Fruit fly (Drosophila melanogaster) whole organism, prepupa: ENCODE results near the gene He.
A peak's percentile ranks its signal among the peaks of the same experiment; 100 is the strongest.

ENCODE experiments used
- Blimp-1 ChIP-seq: fragments of 200-800 bp; sonication (Bioruptor generic); optimal IDR thresholded peaks from 3 replicates; lab custom pipeline; 2017; ENCODE audit warnings: missing biosample characterization, missing genetic modification characterization, mild to moderate bottlenecking, moderate library complexity, missing genetic modification reagents
- CG10631 ChIP-seq: fragments of 200-800 bp; sonication (Bioruptor generic); optimal IDR thresholded peaks from 2 replicates; lab custom pipeline; 2016; ENCODE audit warnings: missing biosample characterization, missing genetic modification characterization
- CG10669 ChIP-seq: fragments of 200-800 bp; sonication (Bioruptor generic); optimal IDR thresholded peaks from 3 replicates; lab custom pipeline; 2018; ENCODE audit warnings: missing biosample characterization, mild to moderate bottlenecking, missing genetic modification characterization, moderate library complexity
- CG11294 ChIP-seq: fragments of 200-800 bp; sonication (Bioruptor generic); IDR thresholded peaks from 2 replicates; pipeline ENCODE4 v1.3.6; 2022; ENCODE audit warnings: missing biosample characterization, missing genetic modification characterization
- CG11762 ChIP-seq: fragments of 200-800 bp; sonication (Bioruptor generic); optimal IDR thresholded peaks from 3 replicates; lab custom pipeline; 2016; ENCODE audit warnings: missing biosample characterization, missing genetic modification characterization; ENCODE audit not compliant: insufficient read depth
- CG11902 ChIP-seq: fragments of 200-800 bp; sonication (Bioruptor generic); optimal IDR thresholded peaks from 3 replicates; lab custom pipeline; 2016; ENCODE audit warnings: missing biosample characterization, missing genetic modification characterization
- CG1621 ChIP-seq: fragments of 200-800 bp; sonication (Bioruptor generic); optimal IDR thresholded peaks from 3 replicates; lab custom pipeline; 2018; ENCODE audit warnings: missing biosample characterization, mild to moderate bottlenecking, missing genetic modification characterization
- CG31627 ChIP-seq: fragments of 200-800 bp; sonication (Bioruptor generic); optimal IDR thresholded peaks from 3 replicates; lab custom pipeline; 2016; ENCODE audit warnings: missing biosample characterization, missing genetic modification characterization
- CG32006 ChIP-seq: fragments of 200-800 bp; sonication (Bioruptor generic); optimal IDR thresholded peaks from 3 replicates; lab custom pipeline; 2017; ENCODE audit warnings: missing biosample characterization, mild to moderate bottlenecking, missing genetic modification characterization
- CG34406 ChIP-seq: fragments of 200-800 bp; sonication (Bioruptor generic); optimal IDR thresholded peaks from 3 replicates; lab custom pipeline; 2016; ENCODE audit warnings: missing biosample characterization, missing genetic modification characterization
- CG3919 ChIP-seq: fragments of 200-800 bp; sonication (Bioruptor generic); optimal IDR thresholded peaks from 3 replicates; lab custom pipeline; 2016; ENCODE audit warnings: missing biosample characterization, missing genetic modification characterization
- CG4318 ChIP-seq: fragments of 200-800 bp; sonication (Bioruptor generic); optimal IDR thresholded peaks from 3 replicates; lab custom pipeline; 2017; ENCODE audit warnings: missing biosample characterization, mild to moderate bottlenecking, missing genetic modification characterization
- CG6163 ChIP-seq: fragments of 200-800 bp; sonication (Bioruptor generic); IDR thresholded peaks from 3 replicates; pipeline ENCODE4 v1.3.6; 2022; ENCODE audit warnings: missing biosample characterization, missing genetic modification characterization
- CG6276 ChIP-seq: fragments of 200-800 bp; sonication (Bioruptor generic); optimal IDR thresholded peaks from 2 replicates; lab custom pipeline; 2017; ENCODE audit warnings: missing biosample characterization, mild to moderate bottlenecking, missing genetic modification characterization
- CG6854 ChIP-seq: fragments of 200-800 bp; sonication (Bioruptor generic); optimal IDR thresholded peaks from 2 replicates; lab custom pipeline; 2017; ENCODE audit warnings: missing biosample characterization, mild to moderate bottlenecking, missing genetic modification characterization
- CG8319 ChIP-seq: fragments of 200-800 bp; sonication (Bioruptor generic); optimal IDR thresholded peaks from 3 replicates; lab custom pipeline; 2016; ENCODE audit warnings: missing biosample characterization, missing genetic modification characterization
- CG8632 ChIP-seq: fragments of 200-800 bp; sonication (Bioruptor generic); optimal IDR thresholded peaks from 3 replicates; lab custom pipeline; 2016; ENCODE audit warnings: missing biosample characterization, missing genetic modification characterization
- Eip75B ChIP-seq: fragments of 200-800 bp; sonication (Bioruptor generic); optimal IDR thresholded peaks from 3 replicates; lab custom pipeline; 2016; ENCODE audit warnings: missing biosample characterization, missing genetic modification characterization
- Eip78C ChIP-seq: fragments of 200-800 bp; sonication (Bioruptor generic); peaks from one replicate; lab custom pipeline; 2016; ENCODE audit warnings: missing biosample characterization, missing genetic modification characterization
- Eip93F ChIP-seq: fragments of 200-800 bp; sonication (Bioruptor generic); optimal IDR thresholded peaks from 2 replicates; lab custom pipeline; 2016; ENCODE audit warnings: missing biosample characterization, mild to moderate bottlenecking, missing genetic modification characterization
- Ets21C ChIP-seq: fragments of 200-800 bp; sonication (Bioruptor generic); optimal IDR thresholded peaks from 3 replicates; lab custom pipeline; 2016; ENCODE audit warnings: missing biosample characterization, missing genetic modification characterization
- Ets96B ChIP-seq: fragments of 200-800 bp; optimal IDR thresholded peaks from 2 replicates; lab custom pipeline; 2019; ENCODE audit warnings: missing biosample characterization, mild to moderate bottlenecking, missing genetic modification characterization, moderate library complexity
- Gug ChIP-seq: fragments of 200-800 bp; sonication (Bioruptor generic); IDR thresholded peaks from 2 replicates; pipeline ENCODE4 v1.3.6; 2022; ENCODE audit warnings: missing biosample characterization, missing genetic modification characterization
- Hr38 ChIP-seq: sonication (Bioruptor generic); optimal IDR thresholded peaks from 2 replicates; lab custom pipeline; 2016; ENCODE audit warnings: missing biosample characterization, missing genetic modification characterization
- Hr39 ChIP-seq: fragments of 200-800 bp; sonication (Bioruptor generic); optimal IDR thresholded peaks from 2 replicates; lab custom pipeline; 2016; ENCODE audit warnings: missing biosample characterization, missing genetic modification characterization
- Lpt ChIP-seq: fragments of 200-800 bp; sonication (Bioruptor generic); optimal IDR thresholded peaks from 3 replicates; lab custom pipeline; 2016; ENCODE audit warnings: missing biosample characterization, missing genetic modification characterization
- OdsH ChIP-seq: fragments of 200-800 bp; sonication (Bioruptor generic); optimal IDR thresholded peaks from 3 replicates; lab custom pipeline; 2016; ENCODE audit warnings: missing biosample characterization, missing genetic modification characterization
- achi ChIP-seq: fragments of 200-800 bp; sonication (Bioruptor generic); optimal IDR thresholded peaks from 3 replicates; lab custom pipeline; 2016; ENCODE audit warnings: missing biosample characterization, missing genetic modification characterization
- acj6 ChIP-seq: fragments of 200-800 bp; sonication (Bioruptor generic); optimal IDR thresholded peaks from 3 replicates; lab custom pipeline; 2016; ENCODE audit warnings: missing biosample characterization, missing genetic modification characterization
- dac ChIP-seq: fragments of 200-800 bp; sonication (Bioruptor generic); optimal IDR thresholded peaks from 2 replicates; lab custom pipeline; 2017; ENCODE audit warnings: missing biosample characterization, mild to moderate bottlenecking, missing genetic modification characterization
- dsx ChIP-seq: fragments of 200-800 bp; optimal IDR thresholded peaks from 3 replicates; lab custom pipeline; 2019; ENCODE audit warnings: missing biosample characterization, mild to moderate bottlenecking, missing genetic modification characterization, moderate library complexity; ENCODE audit not compliant: poor library complexity, severe bottlenecking
- eg ChIP-seq: fragments of 200-800 bp; sonication (Bioruptor generic); IDR thresholded peaks from 3 replicates; pipeline ENCODE4 v1.3.6; 2022; ENCODE audit warnings: missing biosample characterization, missing genetic modification characterization
- esn ChIP-seq: fragments of 200-800 bp; sonication (Bioruptor generic); optimal IDR thresholded peaks from 2 replicates; lab custom pipeline; 2016; ENCODE audit warnings: missing biosample characterization, mild to moderate bottlenecking, missing genetic modification characterization, moderate library complexity
- fd59A ChIP-seq: fragments of 200-800 bp; sonication (Bioruptor generic); optimal IDR thresholded peaks from 2 replicates; lab custom pipeline; 2017; ENCODE audit warnings: missing biosample characterization, mild to moderate bottlenecking, missing genetic modification characterization, missing genetic modification reagents
- fkh ChIP-seq: fragments of 200-800 bp; sonication (Bioruptor generic); optimal IDR thresholded peaks from 3 replicates; lab custom pipeline; 2017; ENCODE audit warnings: missing biosample characterization, mild to moderate bottlenecking, missing genetic modification characterization, moderate library complexity
- lz ChIP-seq: fragments of 200-800 bp; sonication (Bioruptor generic); optimal IDR thresholded peaks from 3 replicates; lab custom pipeline; 2016; ENCODE audit warnings: missing biosample characterization, missing genetic modification characterization
- net ChIP-seq: fragments of 200-800 bp; sonication (Bioruptor generic); optimal IDR thresholded peaks from 3 replicates; lab custom pipeline; 2016; ENCODE audit warnings: missing biosample characterization, missing genetic modification characterization
- salr ChIP-seq, 2 experiments: fragments of 200-800 bp; sonication (Bioruptor generic); optimal IDR thresholded peaks; 3 replicates each; lab custom pipeline; 2016 to 2018; ENCODE audit warnings: missing biosample characterization in 2 of 2, missing genetic modification characterization in 2 of 2, mild to moderate bottlenecking in 1 of 2
- ss ChIP-seq, 2 experiments: fragments of 200-800 bp; sonication (Bioruptor generic); optimal IDR thresholded peaks; 2 replicates in 1 of 2; 3 replicates in 1 of 2; lab custom pipeline; 2017 to 2018; ENCODE audit warnings: mild to moderate bottlenecking in 2 of 2, missing biosample characterization in 2 of 2, missing genetic modification characterization in 2 of 2, moderate library complexity in 1 of 2
- topi ChIP-seq: fragments of 200-800 bp; sonication (Bioruptor generic); optimal IDR thresholded peaks from 3 replicates; lab custom pipeline; 2016; ENCODE audit warnings: missing biosample characterization, missing genetic modification characterization
- vri ChIP-seq: fragments of 200-800 bp; sonication (Bioruptor generic); optimal IDR thresholded peaks from 3 replicates; lab custom pipeline; 2016; ENCODE audit warnings: missing biosample characterization, mild to moderate bottlenecking, missing genetic modification characterization

The He gene

dm6 chr2L:14022130-14022735, 49.5 kb upstream of the He start (continued):
- TF ChIP-seq CG6276 (GFP tag; lab: Kevin White, UChicago) (peak; percentile 94), CG10669 (peak; percentile 85), Eip93F (GFP tag; lab: Kevin White, UChicago) (no peak), CG31627 (GFP tag; lab: Kevin White, UChicago) (peak; percentile 73), CG1621 (tag; lab: Kevin White, UChicago) (peak; percentile 36), CG10631 (GFP tag; lab: Kevin White, UChicago) (peak; percentile 93), Blimp-1 (GFP tag; lab: Kevin White, UChicago) (peak; percentile 5), net (GFP tag; lab: Kevin White, UChicago) (peak; percentile 73), Lpt (peak; percentile 85), ss (GFP tag; optimal IDR thresholded peaks at IDR 0.05; lab: Kevin White, UChicago) (peak; percentile 60 to 78), dsx (GFP tag; lab: Kevin White, UChicago) (peak; percentile 90), CG8632 (GFP tag; lab: Kevin White, UChicago) (peak; percentile 72)
- TF ChIP-seq, all 60 proteins: peak for 56

dm6 chr2L:14021646-14022129, 48.9 kb upstream of the He start:
- TF ChIP-seq CG1621 (tag; lab: Kevin White, UChicago) (peak; percentile 96), esn (no peak), salr (GFP tag; optimal IDR thresholded peaks at IDR 0.05; lab: Kevin White, UChicago) (peak in 1 of 2 experiments; percentile 4), Hr38 (GFP tag; lab: Kevin White, UChicago) (no peak), CG6854 (GFP tag; lab: Kevin White, UChicago) (no peak), CG10669 (no peak), CG11902 (GFP tag; lab: Kevin White, UChicago) (no peak), Hr39 (GFP tag; lab: Kevin White, UChicago) (no peak), CG11294 (GFP tag; lab: Robert Waterston, UW) (no peak), net (GFP tag; lab: Kevin White, UChicago) (no peak), Gug (GFP tag; lab: Robert Waterston, UW) (0 out of 2 replicates have a peak, but pooled peaks have one; percentile 4), fkh (GFP tag; lab: Kevin White, UChicago) (peak; percentile 97), CG6163 (GFP tag; lab: Robert Waterston, UW) (peak; percentile 41; the same call in 1 of the 3 replicates), achi (GFP tag; lab: Kevin White, UChicago) (no peak), CG34406 (GFP tag; lab: Kevin White, UChicago) (no peak), Eip78C (GFP tag; lab: Kevin White, UChicago) (no peak), Ets21C (GFP tag; lab: Kevin White, UChicago) (no peak), CG8319 (GFP tag; lab: Kevin White, UChicago) (no peak), CG10631 (GFP tag; lab: Kevin White, UChicago) (no peak), lz (GFP tag; lab: Kevin White, UChicago) (no peak)

dm6 chr2L:14020875-14021643, 48.3 kb upstream of the He start:
- TF ChIP-seq fkh (GFP tag; lab: Kevin White, UChicago), result peak; percentile 55
- TF ChIP-seq Eip78C (GFP tag; lab: Kevin White, UChicago), result peak; percentile 93
- peak; percentile 49 for TF ChIP-seq OdsH
- peak; percentile 39 for TF ChIP-seq CG11294 (GFP tag; lab: Robert Waterston, UW)
- peak; percentile 82 for TF ChIP-seq eg (GFP tag; lab: Robert Waterston, UW)
- peak; percentile 43 for TF ChIP-seq net (GFP tag; lab: Kevin White, UChicago)
- TF ChIP-seq CG6276 (GFP tag; lab: Kevin White, UChicago), result peak; percentile 41
- peak; percentile 81 for TF ChIP-seq CG6163 (GFP tag; lab: Robert Waterston, UW)
- TF ChIP-seq Hr39 (GFP tag; lab: Kevin White, UChicago), result peak; percentile 29
- TF ChIP-seq CG32006 (GFP tag; lab: Kevin White, UChicago), result peak; percentile 71
- no peak for TF ChIP-seq Hr38 (GFP tag; lab: Kevin White, UChicago)
- TF ChIP-seq CG10669, result peak; percentile 49
- peak; percentile 60 for TF ChIP-seq dsx (GFP tag; lab: Kevin White, UChicago)
- peak; percentile 55 for TF ChIP-seq vri (GFP tag; lab: Kevin White, UChicago)
- no peak for TF ChIP-seq Eip75B (GFP tag; lab: Kevin White, UChicago)
- TF ChIP-seq Ets96B (tag; lab: Kevin White, UChicago), result peak; percentile 48
- no peak for TF ChIP-seq CG11762
- TF ChIP-seq acj6 (GFP tag; lab: Kevin White, UChicago), result peak; percentile 63
- peak; percentile 49 for TF ChIP-seq CG4318
- TF ChIP-seq CG34406 (GFP tag; lab: Kevin White, UChicago), result peak; percentile 58
- no peak for TF ChIP-seq Lpt
- TF ChIP-seq topi (GFP tag; lab: Kevin White, UChicago), result peak; percentile 64
- TF ChIP-seq Eip93F (GFP tag; lab: Kevin White, UChicago), result no peak
- TF ChIP-seq ss (GFP tag; optimal IDR thresholded peaks at IDR 0.05; lab: Kevin White, UChicago), result peak in 1 of 2 experiments; percentile 12
- peak; percentile 66 for TF ChIP-seq CG3919 (GFP tag; lab: Kevin White, UChicago)
- peak; percentile 44 to 84 for TF ChIP-seq salr (GFP tag; optimal IDR thresholded peaks at IDR 0.05; lab: Kevin White, UChicago)
- peak; percentile 51 for TF ChIP-seq fd59A (GFP tag; lab: Kevin White, UChicago)
- TF ChIP-seq dac (GFP tag; lab: Kevin White, UChicago), result peak; percentile 49
